Worm (Caenorhabditis elegans) whole organism, midembryonic: ENCODE results near the gene F58F9.8.

ENCODE experiments used
- T22C8.4 ChIP-seq: fragments of 200-800 bp; sonication (Bioruptor generic); IDR thresholded peaks from 2 replicates; pipeline ENCODE4 v1.3.6; 2022; ENCODE audit warnings: missing genetic modification characterization, missing compliant biosample characterization
- cog-1 ChIP-seq: sonication (generic microtip); optimal IDR thresholded peaks from 2 replicates; lab custom pipeline; 2016; ENCODE audit warnings: missing genetic modification characterization, missing compliant biosample characterization
- flt-1 ChIP-seq: fragments of 200-800 bp; sonication (Bioruptor generic); IDR thresholded peaks from 2 replicates; pipeline ENCODE4 v1.3.6; 2022; ENCODE audit warnings: missing genetic modification characterization, missing compliant biosample characterization
- klf-2 ChIP-seq: fragments of 200-800 bp; sonication (Bioruptor generic); conservative IDR thresholded peaks from 2 replicates; pipeline ENCODE4 v1.3.6; 2022; ENCODE audit warnings: missing genetic modification reagents, missing genetic modification characterization, missing compliant biosample characterization
- med-1 ChIP-seq: sonication (generic microtip); optimal IDR thresholded peaks from 2 replicates; lab custom pipeline; 2017; ENCODE audit warnings: missing genetic modification characterization, mild to moderate bottlenecking, missing compliant biosample characterization, antibody characterized with exemption, missing genetic modification reagents; ENCODE audit not compliant: insufficient read depth
- ref-1 ChIP-seq: fragments of 200-800 bp; sonication (Bioruptor generic); conservative IDR thresholded peaks from 2 replicates; pipeline ENCODE4 v1.3.6; 2022; ENCODE audit warnings: missing genetic modification reagents, missing genetic modification characterization, missing compliant biosample characterization
- tab-1 ChIP-seq: fragments of 200-800 bp; sonication (Bioruptor generic); IDR thresholded peaks from 2 replicates; pipeline ENCODE4 v1.3.6; 2022; ENCODE audit warnings: missing genetic modification characterization, missing compliant biosample characterization
- ztf-23 ChIP-seq: fragments of 200-800 bp; sonication (Bioruptor generic); IDR thresholded peaks from 2 replicates; pipeline ENCODE4 v1.3.6; 2022; ENCODE audit warnings: missing genetic modification reagents, missing genetic modification characterization, missing compliant biosample characterization
- ztf-29 ChIP-seq: fragments of 200-800 bp; sonication (Bioruptor generic); IDR thresholded peaks from 2 replicates; pipeline ENCODE4 v1.3.6; 2022; ENCODE audit warnings: missing genetic modification reagents, missing genetic modification characterization, missing compliant biosample characterization

DNA sequence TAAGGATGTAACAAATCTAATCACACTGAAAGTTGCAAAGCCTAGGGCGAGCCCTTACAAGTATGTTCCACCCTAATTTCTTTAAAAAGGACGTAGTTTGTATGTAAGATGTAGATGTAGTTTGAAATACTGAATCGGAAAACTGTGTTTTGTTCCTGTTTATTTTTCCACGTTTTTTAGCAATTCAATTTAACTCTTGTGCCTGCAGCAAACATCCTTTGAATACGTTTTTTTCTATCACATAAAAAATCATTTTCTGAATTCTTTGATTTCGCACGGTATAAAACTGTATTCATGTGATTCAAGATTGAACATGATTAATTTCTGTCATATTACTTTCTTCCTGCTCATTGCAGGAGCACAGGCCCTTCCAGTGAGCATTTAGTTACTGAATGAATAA lies 2.0 kb downstream of the F58F9.8 start, which contains the start of gene F58F9.9:
- no peak for TF ChIP-seq ztf-23 (GFP tag; lab: Robert Waterston, UW)
- TF ChIP-seq cog-1: no peak
- TF ChIP-seq flt-1 (GFP tag; lab: Robert Waterston, UW): no peak
- TF ChIP-seq ref-1 (GFP tag; lab: Robert Waterston, UW): no peak
- no peak for TF ChIP-seq ztf-29 (GFP tag; lab: Robert Waterston, UW)
- no peak for TF ChIP-seq T22C8.4 (GFP tag; lab: Robert Waterston, UW)
- no peak for TF ChIP-seq klf-2 (GFP tag; lab: Robert Waterston, UW)
- TF ChIP-seq tab-1 (GFP tag; lab: Robert Waterston, UW): no peak
- no peak for TF ChIP-seq med-1 (GFP tag; lab: Kevin White, UChicago)
